Worm (Caenorhabditis elegans) whole organism, mixed stage, embryonic: ENCODE data around the gene erd-2.2.
A peak's percentile ranks its signal among the peaks of the same experiment; 100 is the strongest.

Source experiments
- M03D4.4 ChIP-seq: sonication (generic microtip); optimal IDR thresholded peaks from 2 replicates; lab custom pipeline; 2017; ENCODE audit warnings: mild to moderate bottlenecking, missing genetic modification characterization, missing compliant biosample characterization
- bed-3 ChIP-seq: fragments of 200-800 bp; sonication (Bioruptor generic); optimal IDR thresholded peaks from 3 replicates; lab custom pipeline; 2018; ENCODE audit warnings: mild to moderate bottlenecking, missing genetic modification characterization, moderate library complexity, missing compliant biosample characterization
- blmp-1 ChIP-seq: fragments of 150-350 bp; optimal IDR thresholded peaks from 2 replicates; lab custom pipeline; 2014; ENCODE audit warnings: missing biosample characterization, missing genetic modification characterization
- ceh-39 ChIP-seq: fragments of 150-350 bp; optimal IDR thresholded peaks from 2 replicates; lab custom pipeline; 2014; ENCODE audit warnings: missing biosample characterization, missing genetic modification characterization
- ceh-43 ChIP-seq: fragments of 200-800 bp; sonication (Bioruptor generic); optimal IDR thresholded peaks from 2 replicates; lab custom pipeline; 2018; ENCODE audit warnings: mild to moderate bottlenecking, missing genetic modification characterization, moderate library complexity, missing compliant biosample characterization
- ces-1 ChIP-seq: fragments of 150-350 bp; optimal IDR thresholded peaks from 2 replicates; lab custom pipeline; 2014; ENCODE audit warnings: missing biosample characterization, missing genetic modification reagents, missing genetic modification characterization
- cnd-1 ChIP-seq: fragments of 200-800 bp; sonication (Bioruptor generic); optimal IDR thresholded peaks from 2 replicates; lab custom pipeline; 2018; ENCODE audit warnings: mild to moderate bottlenecking, missing genetic modification characterization, missing compliant biosample characterization
- drap-1 ChIP-seq: fragments of 200-800 bp; sonication (Bioruptor generic); optimal IDR thresholded peaks from 3 replicates; lab custom pipeline; 2018; ENCODE audit warnings: mild to moderate bottlenecking, missing genetic modification characterization, missing compliant biosample characterization
- elt-3 ChIP-seq: fragments of 150-350 bp; optimal IDR thresholded peaks from 2 replicates; lab custom pipeline; 2014; ENCODE audit warnings: missing biosample characterization, missing genetic modification characterization
- ham-2 ChIP-seq: fragments of 200-800 bp; sonication (Bioruptor generic); optimal IDR thresholded peaks from 2 replicates; lab custom pipeline; 2018; ENCODE audit warnings: mild to moderate bottlenecking, missing genetic modification characterization, missing compliant biosample characterization
- hlh-1 ChIP-seq: fragments of 150-350 bp; optimal IDR thresholded peaks from 2 replicates; lab custom pipeline; 2014; ENCODE audit warnings: missing biosample characterization, missing genetic modification reagents, missing genetic modification characterization
- lin-13 ChIP-seq: fragments of 150-350 bp; optimal IDR thresholded peaks from 2 replicates; lab custom pipeline; 2014; ENCODE audit warnings: missing biosample characterization, missing genetic modification characterization
- lin-32 ChIP-seq: fragments of 200-800 bp; sonication (Bioruptor generic); optimal IDR thresholded peaks from 2 replicates; lab custom pipeline; 2018; ENCODE audit warnings: mild to moderate bottlenecking, missing genetic modification characterization, missing compliant biosample characterization
- lsy-2 ChIP-seq: fragments of 150-350 bp; optimal IDR thresholded peaks from 2 replicates; lab custom pipeline; 2014; ENCODE audit warnings: missing biosample characterization, missing genetic modification characterization
- mep-1 ChIP-seq: fragments of 150-350 bp; optimal IDR thresholded peaks from 2 replicates; lab custom pipeline; 2017; ENCODE audit warnings: missing biosample characterization, missing genetic modification reagents, missing genetic modification characterization, inconsistent platforms
- nhr-2 ChIP-seq: fragments of 150-350 bp; optimal IDR thresholded peaks from 2 replicates; lab custom pipeline; 2014; ENCODE audit warnings: missing biosample characterization, missing genetic modification characterization
- nhr-28 ChIP-seq: fragments of 150-350 bp; optimal IDR thresholded peaks from 2 replicates; lab custom pipeline; 2014; ENCODE audit warnings: missing biosample characterization, missing genetic modification characterization
- pha-4 ChIP-seq: fragments of 150-350 bp; optimal IDR thresholded peaks from 2 replicates; lab custom pipeline; 2018; ENCODE audit warnings: missing biosample characterization, missing genetic modification reagents, missing genetic modification characterization
- sem-2 ChIP-seq: fragments of 200-800 bp; sonication (Bioruptor generic); optimal IDR thresholded peaks from 2 replicates; lab custom pipeline; 2018; ENCODE audit warnings: mild to moderate bottlenecking, missing genetic modification characterization, missing compliant biosample characterization
- snpc-4 ChIP-seq: fragments of 150-350 bp; optimal IDR thresholded peaks from 2 replicates; lab custom pipeline; 2014; ENCODE audit warnings: missing biosample characterization, missing genetic modification characterization
- unc-120 ChIP-seq: sonication (generic microtip); optimal IDR thresholded peaks from 2 replicates; lab custom pipeline; 2017; ENCODE audit warnings: missing genetic modification characterization, missing compliant biosample characterization; ENCODE audit not compliant: poor library complexity, severe bottlenecking
- unc-39 ChIP-seq: fragments of 150-350 bp; optimal IDR thresholded peaks from 2 replicates; lab custom pipeline; 2014; ENCODE audit warnings: missing biosample characterization, missing genetic modification characterization
- unc-62 ChIP-seq: fragments of 150-350 bp; optimal IDR thresholded peaks from 2 replicates; lab custom pipeline; 2014; ENCODE audit warnings: missing biosample characterization, missing genetic modification reagents, missing genetic modification characterization
- zip-8 ChIP-seq: fragments of 150-350 bp; optimal IDR thresholded peaks from 2 replicates; lab custom pipeline; 2014; ENCODE audit warnings: missing biosample characterization, missing genetic modification characterization
- ztf-11 ChIP-seq: fragments of 150-350 bp; optimal IDR thresholded peaks from 2 replicates; lab custom pipeline; 2014; ENCODE audit warnings: missing biosample characterization, missing genetic modification characterization

Gene erd-2.2

DNA sequence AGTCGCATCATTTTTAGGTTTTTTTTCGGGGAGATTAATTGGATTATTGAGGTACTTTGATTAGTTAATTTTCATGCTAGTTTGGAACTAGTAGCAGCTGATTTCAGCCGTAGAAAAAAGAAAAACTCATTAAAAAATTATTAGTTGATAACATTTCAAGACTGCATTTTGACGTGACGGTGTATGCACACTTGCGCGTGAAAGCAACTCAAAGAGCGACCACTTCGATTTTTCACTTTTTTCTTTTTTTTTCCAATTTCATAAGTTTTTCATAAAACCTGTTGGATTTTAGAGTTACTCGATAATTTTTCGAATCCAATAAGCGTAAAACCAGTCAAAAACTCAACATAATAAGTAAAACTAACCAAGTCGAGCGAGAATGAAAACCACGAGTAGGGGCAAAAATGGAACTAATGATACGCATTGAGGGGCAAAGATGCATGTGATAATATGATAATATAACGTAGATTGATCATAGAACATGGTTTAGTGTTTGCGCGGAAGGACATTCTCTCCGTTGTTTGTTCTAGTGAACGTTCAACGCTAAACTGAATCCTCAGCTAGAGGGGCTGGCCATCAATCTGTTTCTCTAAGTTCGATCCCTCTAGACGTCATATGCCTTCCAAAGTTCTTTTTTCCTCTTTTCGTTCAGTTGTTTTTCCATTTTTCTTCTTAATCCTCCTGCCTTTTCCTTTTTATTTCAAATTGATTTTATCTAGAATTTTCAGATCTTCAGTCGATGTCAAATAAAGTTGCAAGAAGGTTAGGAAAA lies 41.5 kb downstream of the erd-2.2 start, which contains the start of the genes F25B5.6 and F25B5.3:
Gene F25B5.6, minus strand, starts transcription at position 572 of the 772 bp plus-strand sequence.
Gene F25B5.3, plus strand, starts transcription at position 722 of the 772 bp plus-strand sequence.
- no peak for TF ChIP-seq lsy-2 (tag; lab: Kevin White, UChicago)
- no peak for TF ChIP-seq elt-3
- TF ChIP-seq ces-1 (GFP tag; lab: Kevin White, UChicago) = peak; percentile 51
- TF ChIP-seq sem-2 (GFP tag; lab: Kevin White, UChicago) = no peak
- TF ChIP-seq M03D4.4 (tag; lab: Kevin White, UChicago) = no peak

- TF ChIP-seq mep-1 (tag; lab: Kevin White, UChicago) (no peak), ham-2 (GFP tag; lab: Kevin White, UChicago) (no peak), lin-32 (GFP tag; lab: Kevin White, UChicago) (no peak), nhr-2 (tag; lab: Kevin White, UChicago) (no peak), ceh-39 (no peak), cnd-1 (tag; lab: Kevin White, UChicago) (no peak)
These were observed 42.1 kb downstream of the erd-2.2 start for ce11 chrIII:5948986-5949385.

ce11 chrIII:5949817-5950216 lies 43.0 kb downstream of the erd-2.2 start:
- TF ChIP-seq unc-120 (tag; lab: Kevin White, UChicago) (peak; percentile 29), ces-1 (GFP tag; lab: Kevin White, UChicago) (peak; percentile 4), unc-62 (GFP tag; lab: Kevin White, UChicago) (peak; percentile 16), lin-13 (tag; lab: Kevin White, UChicago) (no peak)
- TF ChIP-seq, all 35 proteins: peak for 3

- no peak for TF ChIP-seq ztf-11 (tag; lab: Kevin White, UChicago)
- no peak for TF ChIP-seq lsy-2 (tag; lab: Kevin White, UChicago)
- TF ChIP-seq unc-39 (tag; lab: Kevin White, UChicago) = no peak
These were observed 44.0 kb downstream of the erd-2.2 start for ce11 chrIII:5950756-5951345.

ce11 chrIII:5951589-5952378 lies 44.9 kb downstream of the erd-2.2 start:
- TF ChIP-seq blmp-1 (no peak), zip-8 (tag; lab: Kevin White, UChicago) (no peak), ham-2 (GFP tag; lab: Kevin White, UChicago) (no peak), lin-13 (tag; lab: Kevin White, UChicago) (no peak), pha-4 (tag; lab: Kevin White, UChicago) (no peak), hlh-1 (tag; lab: Kevin White, UChicago) (no peak), snpc-4 (tag; lab: Kevin White, UChicago) (no peak), ceh-43 (no peak), cnd-1 (tag; lab: Kevin White, UChicago) (no peak), mep-1 (tag; lab: Kevin White, UChicago) (no peak), M03D4.4 (tag; lab: Kevin White, UChicago) (no peak), elt-3 (no peak), sem-2 (GFP tag; lab: Kevin White, UChicago) (no peak), drap-1 (no peak), bed-3 (GFP tag; lab: Kevin White, UChicago) (no peak)
- TF ChIP-seq, all 35 proteins: peak for 0

ce11 chrIII:5953041-5953912 lies 46.4 kb downstream of the erd-2.2 start:
- no peak for TF ChIP-seq drap-1
- TF ChIP-seq nhr-28 (tag; lab: Kevin White, UChicago) = no peak
- TF ChIP-seq ceh-43 = no peak
- no peak for TF ChIP-seq pha-4 (tag; lab: Kevin White, UChicago)
- TF ChIP-seq cnd-1 (tag; lab: Kevin White, UChicago) = no peak
- no peak for TF ChIP-seq unc-62 (GFP tag; lab: Kevin White, UChicago)
- TF ChIP-seq, all 35 proteins: peak for 0
